Worm (Caenorhabditis elegans): ENCODE measurements around the gene R02D5.4.
A peak's percentile ranks its signal among the peaks of the same experiment; 100 is the strongest.

R02D5.4 gene

ce11 chrV:14476680-14477079, 7.8 kb downstream of the R02D5.4 start, which contains the start of gene clec-54:
Gene clec-54, plus strand, starts transcription at chrV:14476903.
- TF ChIP-seq nhr-80 (tag; optimal IDR thresholded peaks at IDR 0.05) (peak; percentile 35), efl-1 (GFP tag; optimal IDR thresholded peaks at IDR 0.05) (no peak), Y53F4B.3 (GFP tag; IDR thresholded peaks at IDR 0.05) (no peak)

ce11 chrV:14474099-14474498, 10.4 kb downstream of the R02D5.4 start, which contains the start of gene clec-56:
Gene clec-56, plus strand, starts transcription at chrV:14474399.
- TF ChIP-seq nhr-80 (tag; optimal IDR thresholded peaks at IDR 0.05) (peak; percentile 24), F57C9.4 (tag; optimal IDR thresholded peaks at IDR 0.05) (no peak)

ce11 chrV:14472229-14472628, 12.3 kb downstream of the R02D5.4 start, which contains the start of gene clec-227:
Gene clec-227, plus strand, starts transcription at chrV:14472529.
- TF ChIP-seq ceh-40 (GFP tag; IDR thresholded peaks at IDR 0.05), result no peak
- no peak for TF ChIP-seq lin-26 (GFP tag; IDR thresholded peaks at IDR 0.05)
- TF ChIP-seq hrde-1 (tag; optimal IDR thresholded peaks at IDR 0.05; ENCODE audit: borderline replicate concordance), result no peak
- no peak for TF ChIP-seq zim-3 (tag; optimal IDR thresholded peaks at IDR 0.05)
- TF ChIP-seq mel-28 (tag; optimal IDR thresholded peaks at IDR 0.05; ENCODE audit: borderline replicate concordance), result no peak
- TF ChIP-seq lsl-1 (GFP tag; optimal IDR thresholded peaks at IDR 0.05), result no peak
- TF ChIP-seq ama-1 (optimal IDR thresholded peaks at IDR 0.05), result no peak
- TF ChIP-seq ama-1 (GFP tag; optimal IDR thresholded peaks at IDR 0.05), result no peak
- TF ChIP-seq nhr-80 (tag; optimal IDR thresholded peaks at IDR 0.05), result no peak
- TF ChIP-seq pbrm-1 (GFP tag; IDR thresholded peaks at IDR 0.05), result no peak
- TF ChIP-seq nhr-120 (GFP tag; IDR thresholded peaks at IDR 0.05), result no peak
- no peak for TF ChIP-seq lir-1 (GFP tag; conservative IDR thresholded peaks at IDR 0.05)
- no peak for TF ChIP-seq Y53G8AR.9 (GFP tag; conservative IDR thresholded peaks at IDR 0.05)
- no peak for TF ChIP-seq hmg-20 (GFP tag; IDR thresholded peaks at IDR 0.05)

- TF ChIP-seq attf-6 (GFP tag; IDR thresholded peaks at IDR 0.05) (no peak), B0261.1 (tag; optimal IDR thresholded peaks at IDR 0.05) (no peak), madf-10 (tag; optimal IDR thresholded peaks at IDR 0.05) (no peak), lin-35 (GFP tag; optimal IDR thresholded peaks at IDR 0.05) (no peak), Y53F4B.3 (GFP tag; IDR thresholded peaks at IDR 0.05) (no peak), aptf-3 (GFP tag; IDR thresholded peaks at IDR 0.05) (no peak), zim-3 (tag; optimal IDR thresholded peaks at IDR 0.05) (no peak), unc-62 (GFP tag; optimal IDR thresholded peaks at IDR 0.05) (no peak), lag-1 (GFP tag; IDR thresholded peaks at IDR 0.05) (no peak), sptf-2 (GFP tag; optimal IDR thresholded peaks at IDR 0.05) (no peak), gei-17 (GFP tag; optimal IDR thresholded peaks at IDR 0.05) (no peak), efl-1 (GFP tag; optimal IDR thresholded peaks at IDR 0.05) (no peak), him-1 (tag; optimal IDR thresholded peaks at IDR 0.05) (no peak)
Measured at ce11 chrV:14468931-14469330, 15.6 kb downstream of the R02D5.4 start, which contains the start of gene clec-57. Gene clec-57, plus strand, starts transcription at chrV:14469231.

ce11 chrV:14468196-14468874, 16.1 kb downstream of the R02D5.4 start, which contains the start of gene srz-97:
Gene srz-97, minus strand, starts transcription at chrV:14468246.
- TF ChIP-seq lin-26 (GFP tag; IDR thresholded peaks at IDR 0.05), result peak; percentile 68; the same call in 1 of the 2 replicates
- no peak for TF ChIP-seq rec-8 (tag; optimal IDR thresholded peaks at IDR 0.05)
- no peak for TF ChIP-seq lin-40 (tag; optimal IDR thresholded peaks at IDR 0.05)
- peak; percentile 27 for TF ChIP-seq ztf-18 (tag; optimal IDR thresholded peaks at IDR 0.05)
- no peak for TF ChIP-seq unc-130 (GFP tag; optimal IDR thresholded peaks at IDR 0.05)
- no peak for TF ChIP-seq cebp-1 (GFP tag; IDR thresholded peaks at IDR 0.05)
- no peak for TF ChIP-seq cebp-1 (tag; optimal IDR thresholded peaks at IDR 0.05)
- no peak for TF ChIP-seq C06A6.2 (GFP tag; conservative IDR thresholded peaks at IDR 0.05)
- TF ChIP-seq T07F8.4 (tag; optimal IDR thresholded peaks at IDR 0.05), result no peak
- peak; percentile 64; the same call in 1 of the 2 replicates for TF ChIP-seq aptf-2 (GFP tag; conservative IDR thresholded peaks at IDR 0.05)
- TF ChIP-seq nhr-179 (tag; optimal IDR thresholded peaks at IDR 0.05), result no peak
- peak; percentile 17 for TF ChIP-seq B0261.1 (tag; optimal IDR thresholded peaks at IDR 0.05)
- TF ChIP-seq nhr-120 (GFP tag; IDR thresholded peaks at IDR 0.05), result no peak
- TF ChIP-seq snpc-3.4 (tag; optimal IDR thresholded peaks at IDR 0.05), result peak; percentile 39
- TF ChIP-seq unc-62 (GFP tag; optimal IDR thresholded peaks at IDR 0.05), result no peak
- no peak for TF ChIP-seq atf-7 (tag; optimal IDR thresholded peaks at IDR 0.05)
- peak; percentile 65 for TF ChIP-seq F49E8.2 (tag; optimal IDR thresholded peaks at IDR 0.05; ENCODE audit: insufficient read depth)
- TF ChIP-seq zim-3 (tag; optimal IDR thresholded peaks at IDR 0.05), result no peak
- no peak for TF ChIP-seq sptf-2 (GFP tag; optimal IDR thresholded peaks at IDR 0.05)
- TF ChIP-seq athp-1 (tag; optimal IDR thresholded peaks at IDR 0.05), result peak; percentile 15

All from whole organism, young adult.